Worm (Caenorhabditis elegans): ENCODE results near the gene lin-23.

DNA sequence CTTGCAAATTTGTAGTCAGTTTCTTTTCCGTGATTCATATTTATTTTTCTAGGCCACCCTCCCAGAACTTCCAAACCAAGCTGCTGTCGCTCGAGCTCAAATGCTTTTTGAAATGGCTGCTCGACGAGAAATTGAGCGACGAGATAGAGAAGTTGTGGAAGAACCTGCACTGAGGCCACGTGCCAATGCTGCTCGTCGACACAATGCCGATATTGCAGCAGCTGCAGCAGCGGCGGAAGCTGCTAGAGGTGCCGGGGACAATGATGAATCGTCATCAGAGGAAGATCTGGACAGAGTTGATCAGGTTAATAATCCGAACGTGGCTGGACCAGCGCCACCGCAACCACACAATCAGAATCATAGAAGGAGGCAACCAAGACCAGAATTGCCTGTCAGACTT is 2.3 kb downstream of the lin-23 start:
- TF ChIP-seq lin-13 (GFP tag; optimal IDR thresholded peaks at IDR 0.05) (no peak), mab-5 (tag; optimal IDR thresholded peaks at IDR 0.05) (no peak)

Data from whole organism, L2 larva.